Fruit fly (Drosophila melanogaster) whole organism, embryonic: ENCODE data around the gene CG6048.
A peak's percentile ranks its signal among the peaks of the same experiment; 100 is the strongest.

ENCODE experiments used
- B-H1 ChIP-seq: fragments of 200-800 bp; sonication (Bioruptor generic); IDR thresholded peaks from 3 replicates; pipeline ENCODE4 v1.3.6; 2022; ENCODE audit warnings: missing biosample characterization, missing genetic modification characterization
- BtbVII ChIP-seq: fragments of 200-800 bp; sonication (Bioruptor generic); optimal IDR thresholded peaks from 3 replicates; lab custom pipeline; 2017; ENCODE audit warnings: missing biosample characterization, mild to moderate bottlenecking, missing genetic modification characterization
- CG10462 ChIP-seq: fragments of 200-800 bp; sonication (Bioruptor generic); optimal IDR thresholded peaks from 2 replicates; lab custom pipeline; 2016; ENCODE audit warnings: missing biosample characterization, missing genetic modification characterization
- CG12104 ChIP-seq: fragments of 200-800 bp; sonication (Bioruptor generic); optimal IDR thresholded peaks from 3 replicates; lab custom pipeline; 2016; ENCODE audit warnings: missing biosample characterization, missing genetic modification characterization
- CG12391 ChIP-seq: fragments of 200-800 bp; sonication (Bioruptor generic); optimal IDR thresholded peaks from 3 replicates; lab custom pipeline; 2018; ENCODE audit warnings: missing biosample characterization, mild to moderate bottlenecking, missing genetic modification characterization, moderate library complexity
- CG13296 ChIP-seq: fragments of 200-800 bp; sonication (Bioruptor generic); optimal IDR thresholded peaks from 3 replicates; lab custom pipeline; 2018; ENCODE audit warnings: missing biosample characterization, mild to moderate bottlenecking, missing genetic modification characterization
- CG1602 ChIP-seq: fragments of 200-800 bp; sonication (Bioruptor generic); optimal IDR thresholded peaks from 3 replicates; lab custom pipeline; 2016; ENCODE audit warnings: missing biosample characterization, missing genetic modification characterization
- CG17829 ChIP-seq: fragments of 200-800 bp; optimal IDR thresholded peaks from 2 replicates; lab custom pipeline; 2019; ENCODE audit warnings: missing biosample characterization, mild to moderate bottlenecking, missing genetic modification characterization, moderate library complexity
- CG1792 ChIP-seq: fragments of 200-800 bp; sonication (Bioruptor generic); optimal IDR thresholded peaks from 2 replicates; lab custom pipeline; 2016; ENCODE audit warnings: missing biosample characterization, missing genetic modification characterization
- CG18262 ChIP-seq: fragments of 200-800 bp; optimal IDR thresholded peaks from 3 replicates; lab custom pipeline; 2019; ENCODE audit warnings: missing biosample characterization, mild to moderate bottlenecking, missing genetic modification characterization, moderate library complexity
- CG18619 ChIP-seq: fragments of 200-800 bp; sonication (Bioruptor generic); optimal IDR thresholded peaks from 3 replicates; lab custom pipeline; 2017; ENCODE audit warnings: missing biosample characterization, mild to moderate bottlenecking, missing genetic modification characterization
- CG34376 ChIP-seq: fragments of 200-800 bp; sonication (Bioruptor generic); optimal IDR thresholded peaks from 2 replicates; lab custom pipeline; 2018; ENCODE audit warnings: missing biosample characterization, mild to moderate bottlenecking, missing genetic modification characterization
- CG6254 ChIP-seq: fragments of 200-800 bp; sonication (Bioruptor generic); optimal IDR thresholded peaks from 3 replicates; lab custom pipeline; 2017; ENCODE audit warnings: mild to moderate bottlenecking, missing biosample characterization, missing genetic modification reagents, missing genetic modification characterization
- CG6654 ChIP-seq: fragments of 200-800 bp; sonication (Bioruptor generic); optimal IDR thresholded peaks from 2 replicates; lab custom pipeline; 2017; ENCODE audit warnings: missing biosample characterization, mild to moderate bottlenecking, missing genetic modification characterization
- CG6765 ChIP-seq: fragments of 200-800 bp; sonication (Bioruptor generic); optimal IDR thresholded peaks from 3 replicates; lab custom pipeline; 2017; ENCODE audit warnings: missing biosample characterization, mild to moderate bottlenecking, missing genetic modification characterization
- CG7987 ChIP-seq: fragments of 200-800 bp; sonication (Bioruptor generic); optimal IDR thresholded peaks from 2 replicates; lab custom pipeline; 2018; ENCODE audit warnings: missing biosample characterization, mild to moderate bottlenecking, missing genetic modification characterization, moderate library complexity
- CHES-1-like ChIP-seq: fragments of 200-800 bp; sonication (Bioruptor generic); optimal IDR thresholded peaks from 2 replicates; lab custom pipeline; 2016; ENCODE audit warnings: missing biosample characterization, missing genetic modification characterization
- Doc2 ChIP-seq: fragments of 200-800 bp; sonication (Bioruptor generic); IDR thresholded peaks from 2 replicates; pipeline ENCODE4 v1.3.6; 2022; ENCODE audit warnings: missing biosample characterization, missing genetic modification characterization
- Eip74EF ChIP-seq, 2 experiments: fragments of 200-800 bp in 1 of 2; fragments of >200 bp in 1 of 2; sonication (Bioruptor generic) in 1 of 2; optimal IDR thresholded peaks; 2 replicates each; lab custom pipeline; 2017 to 2019; ENCODE audit warnings: missing biosample characterization in 2 of 2, missing genetic modification characterization in 2 of 2, mild to moderate bottlenecking in 1 of 2, moderate library complexity in 1 of 2
- H2.0 ChIP-seq: fragments of 200-800 bp; sonication (Bioruptor generic); IDR thresholded peaks from 2 replicates; pipeline ENCODE4 v1.3.6; 2022; ENCODE audit warnings: missing biosample characterization, missing genetic modification characterization
- HmgD ChIP-seq: fragments of 200-800 bp; sonication (Bioruptor generic); optimal IDR thresholded peaks from 3 replicates; lab custom pipeline; 2016; ENCODE audit warnings: missing biosample characterization, missing genetic modification characterization
- Hr51 ChIP-seq, 2 experiments: fragments of 200-800 bp; sonication (Bioruptor generic); optimal IDR thresholded peaks; 2 replicates in 1 of 2; 3 replicates in 1 of 2; lab custom pipeline; 2016 to 2018; ENCODE audit warnings: missing biosample characterization in 2 of 2, missing genetic modification characterization in 2 of 2, mild to moderate bottlenecking in 1 of 2, moderate library complexity in 1 of 2
- Mrtf ChIP-seq: fragments of 200-800 bp; sonication (Bioruptor generic); IDR thresholded peaks from 3 replicates; pipeline ENCODE4 v1.3.6; 2022; ENCODE audit warnings: missing biosample characterization, missing genetic modification characterization
- Oli ChIP-seq: fragments of 200-800 bp; sonication (Bioruptor generic); optimal IDR thresholded peaks from 2 replicates; lab custom pipeline; 2018; ENCODE audit warnings: missing biosample characterization, mild to moderate bottlenecking, missing genetic modification characterization, moderate library complexity
- Rfx ChIP-seq: fragments of 200-800 bp; sonication (Bioruptor generic); IDR thresholded peaks from 2 replicates; pipeline ENCODE4 v1.3.6; 2022; ENCODE audit warnings: missing biosample characterization, missing genetic modification characterization
- Side ChIP-seq: fragments of 200-800 bp; sonication (Bioruptor generic); optimal IDR thresholded peaks from 2 replicates; lab custom pipeline; 2016; ENCODE audit warnings: missing biosample characterization, missing genetic modification characterization
- Sox100B ChIP-seq: fragments of 200-800 bp; sonication (Bioruptor generic); optimal IDR thresholded peaks from 3 replicates; lab custom pipeline; 2018; ENCODE audit warnings: missing biosample characterization, mild to moderate bottlenecking, missing genetic modification characterization
- Sry-δ ChIP-seq: fragments of 200-800 bp; sonication (Bioruptor generic); optimal IDR thresholded peaks from 2 replicates; lab custom pipeline; 2016; ENCODE audit warnings: missing biosample characterization, missing genetic modification characterization
- Taf1 ChIP-seq: fragments of 200-800 bp; sonication (Bioruptor generic); IDR thresholded peaks from 2 replicates; pipeline ENCODE4 v1.3.6; 2022; ENCODE audit warnings: missing biosample characterization, missing genetic modification characterization
- Xrp1 ChIP-seq: fragments of 200-800 bp; sonication (Bioruptor generic); IDR thresholded peaks from 2 replicates; pipeline ENCODE4 v1.3.6; 2022; ENCODE audit warnings: missing biosample characterization, missing genetic modification characterization
- ato ChIP-seq: fragments of 200-800 bp; sonication (Bioruptor generic); IDR thresholded peaks from 2 replicates; pipeline ENCODE4 v1.3.6; 2022; ENCODE audit warnings: missing biosample characterization, missing genetic modification characterization; ENCODE audit not compliant: partially characterized antibody
- chn ChIP-seq: fragments of 200-800 bp; sonication (Bioruptor generic); optimal IDR thresholded peaks from 2 replicates; lab custom pipeline; 2016; ENCODE audit warnings: missing biosample characterization, missing genetic modification characterization
- dmrt11E ChIP-seq: fragments of 200-800 bp; sonication (Bioruptor generic); optimal IDR thresholded peaks from 3 replicates; lab custom pipeline; 2018; ENCODE audit warnings: missing biosample characterization, mild to moderate bottlenecking, missing genetic modification characterization, moderate library complexity
- ems ChIP-seq: fragments of 200-800 bp; sonication (Bioruptor generic); optimal IDR thresholded peaks from 3 replicates; lab custom pipeline; 2016; ENCODE audit warnings: missing biosample characterization, missing genetic modification characterization
- eyg ChIP-seq: fragments of 200-800 bp; sonication (Bioruptor generic); optimal IDR thresholded peaks from 3 replicates; lab custom pipeline; 2016; ENCODE audit warnings: missing biosample characterization, missing genetic modification characterization
- fd102C ChIP-seq: fragments of 200-800 bp; sonication (Bioruptor generic); optimal IDR thresholded peaks from 2 replicates; lab custom pipeline; 2018; ENCODE audit warnings: missing biosample characterization, mild to moderate bottlenecking, missing genetic modification characterization, moderate library complexity
- gce ChIP-seq: fragments of 200-800 bp; sonication (Bioruptor generic); IDR thresholded peaks from 3 replicates; pipeline ENCODE4 v1.3.6; 2022; ENCODE audit warnings: missing biosample characterization, missing genetic modification characterization
- gsb-n ChIP-seq: fragments of 200-800 bp; sonication (Bioruptor generic); optimal IDR thresholded peaks from 3 replicates; lab custom pipeline; 2018; ENCODE audit warnings: missing biosample characterization, mild to moderate bottlenecking, missing genetic modification characterization
- h ChIP-seq: fragments of >200 bp; optimal IDR thresholded peaks from 2 replicates; lab custom pipeline; 2017
- kni ChIP-seq: fragments of 200-800 bp; sonication (Bioruptor generic); optimal IDR thresholded peaks from 3 replicates; lab custom pipeline; 2017; ENCODE audit warnings: mild to moderate bottlenecking, missing biosample characterization, missing genetic modification reagents, missing genetic modification characterization
- lilli ChIP-seq: fragments of 200-800 bp; sonication (Bioruptor generic); optimal IDR thresholded peaks from 3 replicates; lab custom pipeline; 2016; ENCODE audit warnings: missing biosample characterization, missing genetic modification characterization
- nau ChIP-seq: fragments of 200-800 bp; sonication (Bioruptor generic); optimal IDR thresholded peaks from 3 replicates; lab custom pipeline; 2017; ENCODE audit warnings: missing biosample characterization, mild to moderate bottlenecking, missing genetic modification characterization, missing genetic modification reagents
- nmo ChIP-seq: fragments of 200-800 bp; sonication (Bioruptor generic); optimal IDR thresholded peaks from 2 replicates; lab custom pipeline; 2018; ENCODE audit warnings: missing biosample characterization, mild to moderate bottlenecking, missing genetic modification characterization, moderate library complexity
- pan ChIP-seq, 4 experiments: fragments of >200 bp in 3 of 4; fragments of 200-800 bp in 1 of 4; sonication (Bioruptor generic) in 1 of 4; optimal IDR thresholded peaks in 3 of 4; IDR thresholded peaks in 1 of 4; 2 replicates each; pipeline versions ENCODE4 v1.3.6 to Lab custom; 2017 to 2022; ENCODE audit warnings: missing biosample characterization in 2 of 4, missing genetic modification characterization in 2 of 4, mixed read lengths in 1 of 4
- run ChIP-seq: fragments of 200-800 bp; sonication (Bioruptor generic); optimal IDR thresholded peaks from 3 replicates; lab custom pipeline; 2018; ENCODE audit warnings: missing biosample characterization, mild to moderate bottlenecking, missing genetic modification characterization
- salm ChIP-seq: fragments of 200-800 bp; sonication (Bioruptor generic); optimal IDR thresholded peaks from 2 replicates; lab custom pipeline; 2018; ENCODE audit warnings: missing biosample characterization, mild to moderate bottlenecking, missing genetic modification characterization
- shn ChIP-seq: fragments of 200-800 bp; sonication (Bioruptor generic); optimal IDR thresholded peaks from 3 replicates; lab custom pipeline; 2016; ENCODE audit warnings: missing biosample characterization, missing genetic modification characterization
- slbo ChIP-seq: fragments of 200-800 bp; sonication (Bioruptor generic); IDR thresholded peaks from 2 replicates; pipeline ENCODE4 v1.3.6; 2022; ENCODE audit warnings: missing biosample characterization, missing genetic modification characterization

The CG6048 gene

DNA sequence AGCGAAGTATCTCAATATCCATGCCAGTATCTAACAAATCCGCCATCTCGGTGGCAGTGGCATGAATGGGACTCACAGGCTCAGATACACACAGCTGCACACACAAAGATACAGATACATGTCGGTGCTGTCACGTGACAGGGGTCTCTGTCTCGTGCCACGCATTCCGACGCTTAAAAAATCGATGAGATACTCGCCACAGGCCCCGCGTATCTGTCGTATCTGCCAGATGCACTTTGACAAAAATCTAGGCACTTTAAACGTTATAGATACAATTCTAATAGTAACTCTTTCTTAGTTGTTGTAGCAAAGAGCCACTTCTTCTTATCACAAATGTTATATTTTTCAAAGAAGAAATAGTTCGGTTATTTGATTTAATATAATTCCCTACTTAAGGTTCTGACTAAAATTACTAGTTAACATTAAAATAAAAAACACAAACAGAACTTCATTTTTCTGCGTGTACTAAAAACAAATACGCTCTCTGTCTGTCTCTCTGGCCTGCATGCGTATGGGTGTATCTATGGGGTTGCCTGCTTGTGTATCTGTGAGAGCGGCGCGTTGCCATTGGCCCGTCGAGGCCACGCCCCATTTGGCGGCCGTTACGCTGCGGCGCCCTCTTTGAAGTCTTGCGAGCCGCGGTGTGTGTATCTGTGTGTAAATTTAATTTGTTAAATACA lies 48.5 kb downstream of the CG6048 start, which contains the start of gene CG4766 (continued):
- TF ChIP-seq CG6765 (GFP tag; lab: Kevin White, UChicago) (peak; percentile 60), chn (peak; percentile 84), CG17829 (tag; lab: Kevin White, UChicago) (peak; percentile 93), pan (optimal IDR thresholded peaks at IDR 0.05; lab: Kevin White, UChicago) (peak in 1 of 2 experiments; percentile 51), pan (GFP tag; optimal IDR thresholded peaks at IDR 0.05 in 1 of 2, IDR thresholded peaks at IDR 0.05 in 1 of 2) (peak in 1 of 2 experiments; percentile 80), eyg (GFP tag; lab: Kevin White, UChicago) (peak; percentile 67), CG1792 (GFP tag; lab: Kevin White, UChicago) (peak; percentile 61), slbo (GFP tag; lab: Robert Waterston, UW) (peak; percentile 80), CG12391 (tag; lab: Kevin White, UChicago) (peak; percentile 90), CG10462 (GFP tag; lab: Kevin White, UChicago) (peak; percentile 79), gce (GFP tag; lab: Robert Waterston, UW) (0 out of 3 replicates have a peak, but pooled peaks have one; percentile 47), h (no peak), CG6654 (GFP tag; lab: Kevin White, UChicago) (peak; percentile 57), ems (GFP tag; lab: Kevin White, UChicago) (peak; percentile 74), Doc2 (GFP tag; lab: Robert Waterston, UW) (no peak), Side (GFP tag; lab: Kevin White, UChicago) (peak; percentile 84), lilli (peak; percentile 83), CG1602 (GFP tag; lab: Kevin White, UChicago) (peak; percentile 85), Hr51 (GFP tag; optimal IDR thresholded peaks at IDR 0.05; lab: Kevin White, UChicago) (peak; percentile 68 to 83), B-H1 (GFP tag; lab: Robert Waterston, UW) (peak; percentile 32; the same call in 1 of the 3 replicates), gsb-n (tag; lab: Kevin White, UChicago) (peak; percentile 87), Sox100B (peak; percentile 88), ato (GFP tag; lab: Robert Waterston, UW) (no peak), Rfx (GFP tag; lab: Robert Waterston, UW) (peak; percentile 66), CG18262 (tag; lab: Kevin White, UChicago) (peak; percentile 94), BtbVII (GFP tag; lab: Kevin White, UChicago) (peak; percentile 70), CG7987 (peak; percentile 40), Oli (tag; lab: Kevin White, UChicago) (peak; percentile 84), CG13296 (GFP tag; lab: Kevin White, UChicago) (peak; percentile 78), fd102C (GFP tag; lab: Kevin White, UChicago) (peak; percentile 70), Taf1 (GFP tag; lab: Robert Waterston, UW) (peak; percentile 37; the same call in 1 of the 2 replicates), salm (tag; lab: Kevin White, UChicago) (peak; percentile 57), CG18619 (peak; percentile 75), dmrt11E (tag; lab: Kevin White, UChicago) (peak; percentile 93), shn (GFP tag; lab: Kevin White, UChicago) (peak; percentile 83), nau (GFP tag; lab: Kevin White, UChicago) (peak; percentile 70), HmgD (GFP tag; lab: Kevin White, UChicago) (peak; percentile 63), Xrp1 (GFP tag; lab: Robert Waterston, UW) (peak; percentile 92), run (tag; lab: Kevin White, UChicago) (peak; percentile 65), H2.0 (GFP tag; lab: Robert Waterston, UW) (peak; percentile 74), CG12104 (GFP tag; lab: Kevin White, UChicago) (peak; percentile 68), CG6254 (GFP tag; lab: Kevin White, UChicago) (peak; percentile 84), nmo (GFP tag; lab: Kevin White, UChicago) (peak; percentile 93), kni (GFP tag; lab: Kevin White, UChicago) (peak; percentile 83), CHES-1-like (peak; percentile 86), Mrtf (peak; percentile 51; the same call in 1 of the 3 replicates), Eip74EF (GFP tag; optimal IDR thresholded peaks at IDR 0.05; lab: Kevin White, UChicago) (peak in 1 of 2 experiments; percentile 73), Sry-δ (GFP tag; lab: Kevin White, UChicago) (peak; percentile 36), CG34376 (GFP tag; lab: Kevin White, UChicago) (peak; percentile 52)
